Fruit fly (Drosophila melanogaster): ENCODE measurements around the gene CG14000.

The CG14000 gene

DNA sequence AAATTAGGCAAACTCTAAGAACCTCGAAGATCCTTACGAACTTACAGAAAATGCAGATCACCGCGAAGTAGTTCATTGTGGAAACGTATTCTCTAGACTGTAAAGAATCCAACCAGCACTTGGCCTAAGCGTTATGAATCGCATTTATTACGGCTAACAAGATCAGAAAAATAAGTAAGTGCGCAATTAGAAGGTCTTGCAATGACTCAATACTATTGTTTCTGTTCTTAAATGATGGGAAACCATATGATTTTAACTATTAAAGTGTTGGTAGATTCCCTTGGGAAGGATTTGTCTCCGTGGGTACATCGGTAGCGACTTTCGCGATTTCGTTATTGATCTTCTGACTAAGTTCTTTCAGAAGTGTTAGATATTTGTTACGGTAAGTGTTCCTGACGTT, 17.3 kb downstream of the CG14000 start, which contains the start of gene Acp26Ab:
Gene Acp26Ab (minus strand): TSS at position 101 of the 400 bp plus-strand sequence.
- TF ChIP-seq sage (GFP tag; optimal IDR thresholded peaks at IDR 0.05) (no peak), Hr83 (GFP tag; optimal IDR thresholded peaks at IDR 0.05; ENCODE audit: poor library complexity, severe bottlenecking) (no peak), woc (GFP tag; optimal IDR thresholded peaks at IDR 0.05) (no peak), dsf (GFP tag; optimal IDR thresholded peaks at IDR 0.05; ENCODE audit: borderline replicate concordance) (no peak), dl (GFP tag; optimal IDR thresholded peaks at IDR 0.05; ENCODE audit: insufficient read depth in 1 of 2, partially characterized antibody in 2 of 2) (no peak), Hr78 (GFP tag; optimal IDR thresholded peaks at IDR 0.05) (no peak), Rel (GFP tag; optimal IDR thresholded peaks at IDR 0.05) (no peak), Rel (tag; optimal IDR thresholded peaks at IDR 0.05) (no peak), psq (GFP tag; optimal IDR thresholded peaks at IDR 0.05) (no peak), br (GFP tag; optimal IDR thresholded peaks at IDR 0.05) (no peak), GATAd (GFP tag; optimal IDR thresholded peaks at IDR 0.05) (no peak), HLH106 (tag; optimal IDR thresholded peaks at IDR 0.05) (no peak), Dfd (GFP tag; optimal IDR thresholded peaks at IDR 0.05) (no peak), foxo (GFP tag; optimal IDR thresholded peaks at IDR 0.05) (no peak), sv (GFP tag; optimal IDR thresholded peaks at IDR 0.05) (no peak), Jra (GFP tag; optimal IDR thresholded peaks at IDR 0.05) (no peak), usp (GFP tag; optimal IDR thresholded peaks at IDR 0.05) (no peak), Sp1 (GFP tag; optimal IDR thresholded peaks at IDR 0.05) (no peak), Dif (GFP tag; optimal IDR thresholded peaks at IDR 0.05; ENCODE audit: partially characterized antibody) (no peak), h (GFP tag; optimal IDR thresholded peaks at IDR 0.05) (no peak), lola (GFP tag; optimal IDR thresholded peaks at IDR 0.05) (no peak)

DNA sequence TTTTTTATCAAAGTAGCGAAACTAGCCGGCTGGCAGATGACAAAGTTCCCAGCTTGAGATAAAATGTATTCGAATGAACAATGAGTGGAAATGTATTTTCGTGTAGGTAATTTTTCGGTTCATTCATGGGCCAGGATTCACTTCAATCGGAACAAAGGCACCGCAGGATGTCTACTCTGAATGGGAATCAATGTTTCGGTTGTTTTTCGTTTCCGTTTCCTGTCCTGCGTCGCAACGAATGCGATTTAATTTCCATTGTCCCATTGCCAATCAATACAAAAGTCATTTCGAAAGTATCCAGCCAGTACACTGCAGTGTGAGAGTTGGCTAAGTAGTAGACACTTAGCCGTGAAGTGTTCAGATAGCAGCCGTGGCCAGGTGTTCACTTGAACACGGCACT, 19.5 kb downstream of the CG14000 start:
- TF ChIP-seq h (GFP tag; optimal IDR thresholded peaks at IDR 0.05) (no peak), Myc (optimal IDR thresholded peaks at IDR 0.05) (no peak), GATAd (GFP tag; optimal IDR thresholded peaks at IDR 0.05) (no peak), Hr83 (GFP tag; optimal IDR thresholded peaks at IDR 0.05; ENCODE audit: poor library complexity, severe bottlenecking) (no peak), fru (GFP tag; optimal IDR thresholded peaks at IDR 0.05) (no peak), Mio (GFP tag; optimal IDR thresholded peaks at IDR 0.05) (no peak), woc (GFP tag; optimal IDR thresholded peaks at IDR 0.05) (no peak), pan (optimal IDR thresholded peaks at IDR 0.05) (no peak), psq (GFP tag; optimal IDR thresholded peaks at IDR 0.05) (no peak), N (GFP tag; optimal IDR thresholded peaks at IDR 0.05) (no peak), ey (GFP tag; optimal IDR thresholded peaks at IDR 0.05) (no peak), lola (GFP tag; optimal IDR thresholded peaks at IDR 0.05) (no peak), Jra (GFP tag; optimal IDR thresholded peaks at IDR 0.05) (no peak), Rel (GFP tag; optimal IDR thresholded peaks at IDR 0.05) (no peak), Rel (tag; optimal IDR thresholded peaks at IDR 0.05) (no peak), dsf (GFP tag; optimal IDR thresholded peaks at IDR 0.05; ENCODE audit: borderline replicate concordance) (no peak)

- no peak for TF ChIP-seq Dfd (GFP tag; optimal IDR thresholded peaks at IDR 0.05)
- TF ChIP-seq Hnf4 (GFP tag; optimal IDR thresholded peaks at IDR 0.05): no peak
Measured at dm6 chr2L:5886955-5887354, 23.1 kb downstream of the CG14000 start.

DNA sequence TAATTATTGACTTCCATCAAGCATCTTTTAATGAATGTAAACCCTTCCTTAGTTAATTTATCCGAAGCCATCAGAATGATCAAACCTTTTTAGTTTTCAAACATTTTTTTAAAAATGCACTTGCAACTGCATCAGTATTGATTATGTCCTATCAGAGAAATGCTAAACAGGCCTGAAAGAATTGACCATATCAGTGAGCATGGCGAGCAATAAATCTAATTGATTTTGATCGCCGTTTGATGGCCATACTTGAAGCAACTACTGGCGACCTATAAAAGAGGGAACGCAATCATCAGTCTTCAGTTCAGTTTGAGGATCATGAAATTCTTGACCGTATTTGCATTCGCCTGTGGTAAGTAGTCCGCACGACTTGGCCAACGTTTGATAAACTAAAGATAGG, 24.4 kb downstream of the CG14000 start, which contains the start of gene CG9029:
Gene CG9029 (plus strand): TSS at position 301 of the 400 bp plus-strand sequence.
- TF ChIP-seq Jra (GFP tag; optimal IDR thresholded peaks at IDR 0.05) (no peak), h (GFP tag; optimal IDR thresholded peaks at IDR 0.05) (no peak), Hr78 (GFP tag; optimal IDR thresholded peaks at IDR 0.05) (no peak), sage (GFP tag; optimal IDR thresholded peaks at IDR 0.05) (no peak), Hr83 (GFP tag; optimal IDR thresholded peaks at IDR 0.05; ENCODE audit: poor library complexity, severe bottlenecking) (no peak)

dm6 chr2L:5884674-5885073, 25.4 kb downstream of the CG14000 start, which contains the start of the genes Sfp26Ac and CG43185:
Gene Sfp26Ac, minus strand, starts transcription at chr2L:5884774.
Gene CG43185, plus strand, starts transcription at chr2L:5884888.
- no peak for TF ChIP-seq br (GFP tag; optimal IDR thresholded peaks at IDR 0.05)
- TF ChIP-seq Rel (GFP tag; optimal IDR thresholded peaks at IDR 0.05): no peak
- TF ChIP-seq Rel (tag; optimal IDR thresholded peaks at IDR 0.05): no peak
- TF ChIP-seq Hnf4 (GFP tag; optimal IDR thresholded peaks at IDR 0.05): no peak
- TF ChIP-seq lola (GFP tag; optimal IDR thresholded peaks at IDR 0.05): no peak
- TF ChIP-seq GATAd (GFP tag; optimal IDR thresholded peaks at IDR 0.05): no peak
- no peak for TF ChIP-seq Hr83 (GFP tag; optimal IDR thresholded peaks at IDR 0.05; ENCODE audit: poor library complexity, severe bottlenecking)
- TF ChIP-seq Vsx2 (GFP tag; optimal IDR thresholded peaks at IDR 0.05; ENCODE audit: partially characterized antibody): no peak
- TF ChIP-seq Jra (GFP tag; optimal IDR thresholded peaks at IDR 0.05): no peak
- TF ChIP-seq sage (GFP tag; optimal IDR thresholded peaks at IDR 0.05): no peak
- no peak for TF ChIP-seq Sp1 (GFP tag; optimal IDR thresholded peaks at IDR 0.05)
- TF ChIP-seq psq (GFP tag; optimal IDR thresholded peaks at IDR 0.05): no peak

Measured in whole organism, wandering third instar larva.